Worm (Caenorhabditis elegans): Measurements from ENCODE around the gene F29B9.5.

ce11 chrIV:4640941-4641340 lies 11.3 kb upstream of the F29B9.5 start:
- no peak for TF ChIP-seq dao-5 (tag; optimal IDR thresholded peaks at IDR 0.05)
- no peak for TF ChIP-seq him-1 (tag; optimal IDR thresholded peaks at IDR 0.05)
- TF ChIP-seq W03F9.2 (tag; optimal IDR thresholded peaks at IDR 0.05): no peak
